Fruit fly (Drosophila melanogaster): ENCODE data around the gene CG44153.
A peak's percentile ranks its signal among the peaks of the same experiment; 100 is the strongest.

CG44153 gene

DNA sequence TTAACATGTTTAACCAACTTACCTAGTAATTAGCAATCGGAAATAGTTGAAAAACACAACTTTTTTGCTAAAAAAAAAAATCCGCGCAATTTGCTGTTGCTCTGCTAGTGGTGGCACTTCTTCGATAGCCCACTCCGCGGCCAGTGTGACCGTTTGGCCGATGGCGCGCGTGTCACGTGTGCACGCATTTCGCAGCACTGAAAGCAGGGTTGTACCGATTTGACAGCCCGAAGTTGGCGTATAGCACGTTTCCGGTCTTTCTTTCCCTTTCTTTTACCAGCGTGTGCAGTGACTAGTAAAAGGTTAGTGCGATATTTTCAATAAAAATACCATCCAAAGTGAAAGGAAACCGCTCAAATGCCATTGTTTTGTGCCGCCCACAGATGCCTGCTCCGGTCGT is 20.8 kb upstream of the CG44153 start, which contains the start of the genes Ripalpha and RpL7 (continued):
- TF ChIP-seq B-H2 (GFP tag; optimal IDR thresholded peaks at IDR 0.05) (peak; percentile 99), CG14667 (GFP tag; IDR thresholded peaks at IDR 0.05) (peak; percentile 88), jumu (GFP tag; optimal IDR thresholded peaks at IDR 0.05) (peak; percentile 95), Hmr (GFP tag; optimal IDR thresholded peaks at IDR 0.05) (peak; percentile 100), Gsc (GFP tag; IDR thresholded peaks at IDR 0.05) (no peak), sqz (GFP tag; optimal IDR thresholded peaks at IDR 0.05) (peak; percentile 96), caup (GFP tag; optimal IDR thresholded peaks at IDR 0.05; ENCODE audit: severe bottlenecking) (peak; percentile 99), CG17359 (tag; optimal IDR thresholded peaks at IDR 0.05) (peak; percentile 96), Rfx (GFP tag; IDR thresholded peaks at IDR 0.05) (peak; percentile 99), CG18764 (GFP tag; optimal IDR thresholded peaks at IDR 0.05) (peak; percentile 98), CG7556 (GFP tag; optimal IDR thresholded peaks at IDR 0.05) (peak; percentile 93), Ssrp (tag; optimal IDR thresholded peaks at IDR 0.05) (peak; percentile 84), tap (tag; optimal IDR thresholded peaks at IDR 0.05) (peak; percentile 84), CG11723 (GFP tag; optimal IDR thresholded peaks at IDR 0.05) (peak; percentile 98), Dfd (GFP tag; optimal IDR thresholded peaks at IDR 0.05) (no peak), fd96Cb (tag; optimal IDR thresholded peaks at IDR 0.05) (peak; percentile 78), Bdp1 (GFP tag; optimal IDR thresholded peaks at IDR 0.05) (peak; percentile 94), GATAe (GFP tag; conservative IDR thresholded peaks at IDR 0.05) (peak; percentile 81), Dbx (GFP tag; IDR thresholded peaks at IDR 0.05) (peak; percentile 99), sisA (GFP tag; IDR thresholded peaks at IDR 0.05) (peak; percentile 88), CG7839 (tag; optimal IDR thresholded peaks at IDR 0.05) (peak; percentile 90), Hand (GFP tag; optimal IDR thresholded peaks at IDR 0.05) (peak; percentile 93), bcd (GFP tag; optimal IDR thresholded peaks at IDR 0.05) (peak; percentile 100), NfI (GFP tag; optimal IDR thresholded peaks at IDR 0.05) (peak; percentile 99), Doc3 (GFP tag; IDR thresholded peaks at IDR 0.05; ENCODE audit: partially characterized antibody) (peak; percentile 66; the same call in 2 of the 3 replicates), Xrp1 (GFP tag; IDR thresholded peaks at IDR 0.05) (peak; percentile 81), CG31388 (GFP tag; optimal IDR thresholded peaks at IDR 0.05) (peak; percentile 81), CG1647 (GFP tag; optimal IDR thresholded peaks at IDR 0.05) (peak; percentile 98), CG8924 (tag; optimal IDR thresholded peaks at IDR 0.05) (peak; percentile 89), org-1 (GFP tag; optimal IDR thresholded peaks at IDR 0.05) (peak; percentile 97), CG6765 (GFP tag; optimal IDR thresholded peaks at IDR 0.05) (peak; percentile 100), Tbp (GFP tag; optimal IDR thresholded peaks at IDR 0.05) (no peak), CG17612 (GFP tag; IDR thresholded peaks at IDR 0.05) (peak; percentile 94), PHDP (tag; optimal IDR thresholded peaks at IDR 0.05) (peak; percentile 96), croc (GFP tag; conservative IDR thresholded peaks at IDR 0.05) (peak; percentile 89), CG2199 (GFP tag; IDR thresholded peaks at IDR 0.05) (peak; percentile 96), pros (GFP tag; optimal IDR thresholded peaks at IDR 0.05) (peak; percentile 43), ase (GFP tag; IDR thresholded peaks at IDR 0.05) (peak; percentile 94), Vsx1 (GFP tag; optimal IDR thresholded peaks at IDR 0.05) (peak; percentile 98), zfh1 (GFP tag; IDR thresholded peaks at IDR 0.05) (peak; percentile 99), lilli (GFP tag; optimal IDR thresholded peaks at IDR 0.05) (peak; percentile 96), odd (GFP tag; optimal IDR thresholded peaks at IDR 0.05) (peak; percentile 98), stc (GFP tag; IDR thresholded peaks at IDR 0.05) (peak; percentile 90), CG8388 (GFP tag; optimal IDR thresholded peaks at IDR 0.05) (peak; percentile 92), hkb (optimal IDR thresholded peaks at IDR 0.05) (peak; percentile 50), hkb (GFP tag; IDR thresholded peaks at IDR 0.05) (peak; percentile 95), CG3407 (GFP tag; optimal IDR thresholded peaks at IDR 0.05) (peak; percentile 98), CG1024 (GFP tag; IDR thresholded peaks at IDR 0.05) (peak; percentile 94), Myb (GFP tag; optimal IDR thresholded peaks at IDR 0.05) (peak; percentile 93), corto (GFP tag; optimal IDR thresholded peaks at IDR 0.05) (peak; percentile 85), Lpt (GFP tag; optimal IDR thresholded peaks at IDR 0.05) (no peak)

All from whole organism, embryonic.